Worm (Caenorhabditis elegans): ENCODE data around the gene pqn-39.

The pqn-39 gene

DNA sequence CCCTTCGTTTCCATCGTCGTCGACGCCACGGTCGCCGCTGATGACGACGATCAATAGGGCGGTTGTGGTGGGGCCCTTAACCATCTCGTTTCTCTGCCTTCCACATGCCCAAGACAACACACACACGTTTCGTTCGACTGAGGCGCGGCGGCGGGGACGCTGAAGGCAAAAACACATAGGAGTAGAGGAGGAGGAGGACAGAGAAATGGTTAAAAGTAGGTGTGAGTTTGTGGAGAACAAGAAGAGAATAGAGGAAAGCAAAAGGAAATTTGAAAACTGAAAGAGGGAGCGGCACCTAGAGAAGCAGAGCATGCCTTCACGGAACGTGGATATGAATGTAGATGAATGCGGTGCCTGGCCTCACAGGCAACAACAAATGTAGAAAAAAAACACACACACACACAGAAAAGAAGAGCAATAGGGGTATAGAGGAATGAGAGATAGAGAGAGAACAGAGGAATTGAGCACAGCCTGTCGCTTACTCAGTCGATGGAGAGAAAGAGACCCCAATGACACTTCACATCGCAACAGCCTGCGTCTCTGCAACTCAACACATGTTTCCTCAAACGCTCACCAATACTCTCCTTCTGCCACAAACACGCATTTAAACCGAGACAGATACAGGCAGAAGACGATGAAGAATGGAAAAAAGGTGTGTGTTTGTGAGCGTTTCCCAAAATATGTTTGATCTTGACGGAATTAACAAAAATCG, 937 bp upstream of the pqn-39 start (continued):
- TF ChIP-seq mml-1 (tag; optimal IDR thresholded peaks at IDR 0.05) (no peak), ztf-11 (tag; optimal IDR thresholded peaks at IDR 0.05) (no peak), nhr-76 (tag; optimal IDR thresholded peaks at IDR 0.05) (no peak), lin-39 (tag; optimal IDR thresholded peaks at IDR 0.05) (peak; percentile 50), ama-1 (optimal IDR thresholded peaks at IDR 0.05) (no peak), nhr-237 (tag; optimal IDR thresholded peaks at IDR 0.05) (no peak)

DNA sequence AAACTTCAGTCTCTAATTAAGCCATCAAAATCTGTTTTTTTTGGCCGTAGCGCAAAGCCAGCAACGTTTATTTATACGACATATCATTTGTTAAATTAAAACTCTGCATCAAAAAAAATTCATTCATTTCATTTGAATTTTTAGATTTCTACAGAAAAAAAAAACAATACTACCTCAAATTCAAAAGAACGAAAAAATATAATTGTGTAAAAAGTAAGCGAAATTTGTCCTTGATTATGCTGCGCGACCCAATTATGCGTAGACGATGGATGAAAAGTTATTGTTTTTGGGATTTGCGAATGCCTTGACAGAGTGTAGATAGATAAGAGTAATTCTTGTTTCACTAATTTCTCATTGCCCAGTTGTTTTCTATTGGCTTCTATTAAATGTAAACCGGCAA, 5.3 kb downstream of the pqn-39 start, which contains the start of gene F48F7.3:
Gene F48F7.3, plus strand, starts transcription at position 301 of the 400 bp plus-strand sequence.
- TF ChIP-seq ceh-28 (tag; optimal IDR thresholded peaks at IDR 0.05) (no peak), lsy-12 (tag; optimal IDR thresholded peaks at IDR 0.05) (no peak), fos-1 (tag; optimal IDR thresholded peaks at IDR 0.05) (no peak), zag-1 (tag; optimal IDR thresholded peaks at IDR 0.05) (no peak), elt-3 (tag; optimal IDR thresholded peaks at IDR 0.05) (no peak), daf-12 (tag; optimal IDR thresholded peaks at IDR 0.05) (no peak), ceh-82 (tag; optimal IDR thresholded peaks at IDR 0.05) (no peak), elt-1 (tag; optimal IDR thresholded peaks at IDR 0.05) (no peak), R02D3.7 (tag; optimal IDR thresholded peaks at IDR 0.05) (no peak), unc-39 (tag; optimal IDR thresholded peaks at IDR 0.05) (no peak), nhr-12 (tag; optimal IDR thresholded peaks at IDR 0.05) (no peak), fkh-2 (tag; optimal IDR thresholded peaks at IDR 0.05) (no peak), nhr-77 (tag; optimal IDR thresholded peaks at IDR 0.05) (no peak), mdl-1 (tag; optimal IDR thresholded peaks at IDR 0.05) (no peak), nhr-23 (tag; optimal IDR thresholded peaks at IDR 0.05) (no peak), ztf-11 (tag; optimal IDR thresholded peaks at IDR 0.05) (no peak)

DNA sequence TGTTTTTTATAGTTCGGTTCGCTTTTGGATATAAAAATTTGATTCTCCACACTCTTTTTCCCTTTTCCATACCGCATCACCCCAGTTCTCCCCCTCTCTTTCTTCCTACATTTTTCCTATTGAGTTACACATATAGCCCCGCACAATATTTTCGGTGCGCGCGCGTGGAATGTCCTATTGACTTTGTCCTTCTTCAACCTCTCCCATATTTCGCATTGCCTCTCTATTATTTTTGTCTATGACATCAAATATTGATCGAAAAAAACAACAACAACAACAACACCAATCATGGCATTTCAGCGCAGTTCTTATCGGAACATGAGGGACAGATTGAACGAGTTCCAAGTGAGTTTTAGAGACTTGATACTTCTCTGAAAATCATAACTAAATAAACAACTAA, 8.6 kb downstream of the pqn-39 start, which contains the start of gene syx-2:
Gene syx-2, plus strand, starts transcription at position 301 of the 400 bp plus-strand sequence.
- no peak for TF ChIP-seq fkh-10 (GFP tag; optimal IDR thresholded peaks at IDR 0.05)
- TF ChIP-seq pha-4 (tag; optimal IDR thresholded peaks at IDR 0.05), result peak; percentile 57

DNA sequence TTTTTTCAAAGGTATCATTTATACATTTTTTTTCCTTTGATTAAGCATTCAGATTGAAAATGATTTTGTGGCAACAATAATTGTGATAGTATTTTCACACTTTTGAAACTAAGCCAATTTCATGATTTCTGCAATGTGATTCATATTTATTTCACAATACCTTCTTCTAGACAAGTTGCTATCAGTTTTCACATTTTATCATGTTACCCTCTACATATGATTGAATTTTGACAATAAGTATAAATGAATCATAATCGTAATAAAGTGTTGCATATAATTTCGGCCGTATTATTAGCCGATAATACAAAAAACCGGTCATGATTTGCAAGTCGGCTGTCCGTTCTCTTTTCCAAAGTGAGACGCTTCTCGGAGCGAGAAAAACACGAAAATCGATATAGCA, 9.1 kb downstream of the pqn-39 start:
- TF ChIP-seq elt-2 (tag; optimal IDR thresholded peaks at IDR 0.05) (peak; percentile 44), ceh-28 (tag; optimal IDR thresholded peaks at IDR 0.05) (no peak), ceh-16 (tag; optimal IDR thresholded peaks at IDR 0.05) (no peak), hmg-11 (tag; optimal IDR thresholded peaks at IDR 0.05) (no peak), pqm-1 (tag; optimal IDR thresholded peaks at IDR 0.05) (peak; percentile 54), ceh-82 (tag; optimal IDR thresholded peaks at IDR 0.05) (no peak), lin-15B (tag; optimal IDR thresholded peaks at IDR 0.05) (no peak)

DNA sequence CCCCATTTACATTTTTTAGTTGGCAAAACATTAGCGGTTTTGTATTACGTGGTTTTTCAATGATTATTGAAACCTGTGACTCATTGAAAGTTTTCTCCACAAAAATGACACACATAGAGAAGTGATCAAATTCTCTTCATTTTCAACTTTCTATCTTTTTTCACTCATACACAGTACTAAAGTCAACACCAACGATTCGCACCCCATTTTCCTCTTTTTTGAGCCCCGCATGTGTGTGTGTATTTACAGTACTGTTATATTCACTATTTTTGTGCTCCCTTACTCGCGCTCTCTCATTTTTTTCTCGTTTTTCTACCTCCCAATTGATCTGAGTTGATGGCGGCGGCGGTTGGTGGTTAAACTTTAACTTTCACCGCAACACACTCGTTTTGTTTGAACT, 10.0 kb downstream of the pqn-39 start:
- TF ChIP-seq unc-39 (tag; optimal IDR thresholded peaks at IDR 0.05) (no peak), nfya-1 (tag; optimal IDR thresholded peaks at IDR 0.05; ENCODE audit: insufficient read depth) (no peak), nhr-76 (tag; optimal IDR thresholded peaks at IDR 0.05) (no peak), pha-4 (tag; optimal IDR thresholded peaks at IDR 0.05) (peak; percentile 90), nhr-43 (tag; optimal IDR thresholded peaks at IDR 0.05; ENCODE audit: poor library complexity, severe bottlenecking) (no peak), pqm-1 (tag; optimal IDR thresholded peaks at IDR 0.05) (no peak)

DNA sequence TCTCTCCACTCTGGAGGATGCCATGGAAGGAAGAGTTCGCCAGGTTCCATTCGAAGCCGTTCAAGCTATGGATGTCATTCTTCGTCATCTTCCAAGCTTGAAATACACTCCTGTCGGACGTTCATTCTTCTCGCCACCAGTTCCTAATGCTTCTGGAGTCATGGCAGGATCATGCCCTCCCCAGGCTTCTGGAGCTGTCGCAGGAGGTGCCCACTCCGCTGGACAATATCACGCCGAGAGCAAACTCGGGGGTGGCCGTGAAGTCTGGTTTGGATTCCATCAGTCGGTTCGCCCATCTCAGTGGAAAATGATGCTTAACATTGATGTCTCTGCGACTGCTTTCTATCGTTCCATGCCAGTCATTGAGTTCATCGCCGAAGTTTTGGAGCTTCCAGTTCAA, 16.1 kb downstream of the pqn-39 start:
- no peak for TF ChIP-seq nhr-67 (tag; optimal IDR thresholded peaks at IDR 0.05)
- TF ChIP-seq lsy-12 (tag; optimal IDR thresholded peaks at IDR 0.05), result no peak
- TF ChIP-seq ceh-16 (tag; optimal IDR thresholded peaks at IDR 0.05), result no peak
- no peak for TF ChIP-seq nhr-237 (tag; optimal IDR thresholded peaks at IDR 0.05)
- no peak for TF ChIP-seq mml-1 (tag; optimal IDR thresholded peaks at IDR 0.05)
- no peak for TF ChIP-seq pha-4 (tag; optimal IDR thresholded peaks at IDR 0.05)
- no peak for TF ChIP-seq ztf-4 (tag; optimal IDR thresholded peaks at IDR 0.05)
- no peak for TF ChIP-seq hmg-11 (tag; optimal IDR thresholded peaks at IDR 0.05)

Measured in whole organism, L3 larva.